Fruit fly (Drosophila melanogaster): ENCODE results near the gene spi.

spi gene

DNA sequence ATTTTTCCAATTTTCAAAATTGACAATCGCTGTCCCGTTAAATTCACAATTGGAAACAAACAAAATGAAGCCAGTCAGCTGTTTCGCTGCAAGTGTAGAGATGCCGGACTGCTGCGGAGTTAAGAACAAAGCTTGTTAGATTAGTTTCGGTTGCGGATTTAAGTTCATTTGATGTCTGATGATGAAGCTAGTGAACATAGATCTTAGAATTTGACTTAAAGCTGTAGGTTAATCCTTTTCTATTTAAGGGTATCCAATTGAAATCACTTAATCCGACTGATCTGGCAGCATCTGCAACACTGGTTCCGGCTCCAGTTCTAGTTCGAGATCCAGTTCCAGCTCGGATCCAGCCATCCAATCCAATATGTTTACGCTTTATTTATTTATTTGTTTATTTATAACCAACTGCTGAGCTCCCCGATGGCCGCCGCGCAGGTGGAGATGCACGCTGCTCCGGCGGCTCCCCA, 6.8 kb upstream of the spi start, which contains the start of the genes PCNA2 and CG10366 (continued):
- peak; percentile 88 for TF ChIP-seq trem (tag; optimal IDR thresholded peaks at IDR 0.05)
- peak; percentile 86 to 98 for TF ChIP-seq crp (GFP tag; optimal IDR thresholded peaks at IDR 0.05)
- peak; percentile 42 for TF ChIP-seq CG1233 (GFP tag; optimal IDR thresholded peaks at IDR 0.05)
- peak; percentile 94 for TF ChIP-seq sens (GFP tag)
- TF ChIP-seq CG9215 (GFP tag; IDR thresholded peaks at IDR 0.05): peak; percentile 65
- TF ChIP-seq CrebB (tag; optimal IDR thresholded peaks at IDR 0.05): peak; percentile 44
- TF ChIP-seq cwo (GFP tag; optimal IDR thresholded peaks at IDR 0.05): no peak
- no peak for TF ChIP-seq CG5953 (GFP tag; IDR thresholded peaks at IDR 0.05)
- TF ChIP-seq wdn (GFP tag; IDR thresholded peaks at IDR 0.05): peak; percentile 66
- TF ChIP-seq eyg (GFP tag; optimal IDR thresholded peaks at IDR 0.05): no peak
- no peak for TF ChIP-seq corto (GFP tag; optimal IDR thresholded peaks at IDR 0.05)
- TF ChIP-seq CG13424 (tag; optimal IDR thresholded peaks at IDR 0.05): peak; percentile 81
- no peak for TF ChIP-seq CG14860 (GFP tag; IDR thresholded peaks at IDR 0.05; ENCODE audit: partially characterized antibody)
- TF ChIP-seq CG14441 (GFP tag; IDR thresholded peaks at IDR 0.05): peak; percentile 46; the same call in 1 of the 2 replicates
- peak; percentile 30; the same call in 1 of the 3 replicates for TF ChIP-seq CG6791 (GFP tag; IDR thresholded peaks at IDR 0.05; ENCODE audit: partially characterized antibody)
- TF ChIP-seq CG11696 (GFP tag; IDR thresholded peaks at IDR 0.05): no peak
- TF ChIP-seq CG8388 (GFP tag; optimal IDR thresholded peaks at IDR 0.05): peak; percentile 26
- peak; percentile 60 for TF ChIP-seq CG8944 (GFP tag; optimal IDR thresholded peaks at IDR 0.05)
- TF ChIP-seq CG3281 (GFP tag; optimal IDR thresholded peaks at IDR 0.05): peak; percentile 63
- TF ChIP-seq ham (GFP tag; IDR thresholded peaks at IDR 0.05): no peak
- no peak for TF ChIP-seq CG6654 (GFP tag; optimal IDR thresholded peaks at IDR 0.05)
- TF ChIP-seq Oli (tag; optimal IDR thresholded peaks at IDR 0.05): peak; percentile 28
- TF ChIP-seq CG4360 (GFP tag; IDR thresholded peaks at IDR 0.05): no peak
- TF ChIP-seq Sry-β (GFP tag; optimal IDR thresholded peaks at IDR 0.05): no peak
- TF ChIP-seq CG12299 (tag; optimal IDR thresholded peaks at IDR 0.05): peak; percentile 44
- peak; percentile 27; the same call in 1 of the 2 replicates for TF ChIP-seq ssp (GFP tag; IDR thresholded peaks at IDR 0.05)
- TF ChIP-seq kay (GFP tag; optimal IDR thresholded peaks at IDR 0.05): peak; percentile 49
- TF ChIP-seq caup (GFP tag; optimal IDR thresholded peaks at IDR 0.05; ENCODE audit: severe bottlenecking): peak; percentile 35
- peak; percentile 56 for TF ChIP-seq lmd (GFP tag; IDR thresholded peaks at IDR 0.05)
- TF ChIP-seq emc (GFP tag; optimal IDR thresholded peaks at IDR 0.05): peak; percentile 49
- no peak for TF ChIP-seq CG14965 (GFP tag; optimal IDR thresholded peaks at IDR 0.05; ENCODE audit: borderline replicate concordance)
- no peak for TF ChIP-seq Drgx (GFP tag; IDR thresholded peaks at IDR 0.05)
- no peak for TF ChIP-seq abd-A (tag; optimal IDR thresholded peaks at IDR 0.05)
- no peak for TF ChIP-seq sc (optimal IDR thresholded peaks at IDR 0.05)
- no peak for TF ChIP-seq sc (GFP tag; optimal IDR thresholded peaks at IDR 0.05)
- no peak for TF ChIP-seq oc (tag; optimal IDR thresholded peaks at IDR 0.05)
- TF ChIP-seq ems (GFP tag; optimal IDR thresholded peaks at IDR 0.05): peak; percentile 72
- peak; percentile 55 for TF ChIP-seq Sry-δ (GFP tag; optimal IDR thresholded peaks at IDR 0.05)
- TF ChIP-seq Hmr (GFP tag; optimal IDR thresholded peaks at IDR 0.05): peak; percentile 77
- no peak for TF ChIP-seq CG1832 (GFP tag; optimal IDR thresholded peaks at IDR 0.05)
- TF ChIP-seq knrl (GFP tag; IDR thresholded peaks at IDR 0.05; ENCODE audit: partially characterized antibody): peak; percentile 80
- TF ChIP-seq cas (GFP tag; IDR thresholded peaks at IDR 0.05): no peak
- no peak for TF ChIP-seq CG11560 (tag; IDR thresholded peaks at IDR 0.05)
- TF ChIP-seq Mes4 (GFP tag; optimal IDR thresholded peaks at IDR 0.05): peak; percentile 56
- peak; percentile 49 for TF ChIP-seq CG3163 (GFP tag; optimal IDR thresholded peaks at IDR 0.05)
- no peak for TF ChIP-seq CG11093 (GFP tag; IDR thresholded peaks at IDR 0.05)
- no peak for TF ChIP-seq crc (GFP tag; optimal IDR thresholded peaks at IDR 0.05)
- peak; percentile 79 for TF ChIP-seq hkb (optimal IDR thresholded peaks at IDR 0.05)
- TF ChIP-seq hkb (GFP tag; IDR thresholded peaks at IDR 0.05): 0 out of 2 replicates have a peak, but pooled peaks have one; percentile 23
- peak; percentile 78 for TF ChIP-seq gem (tag; optimal IDR thresholded peaks at IDR 0.05)
- no peak for TF ChIP-seq onecut (GFP tag; IDR thresholded peaks at IDR 0.05)
